Worm (Caenorhabditis elegans): ENCODE results near the gene fbxa-45.
A peak's percentile ranks its signal among the peaks of the same experiment; 100 is the strongest.

The fbxa-45 gene

ce11 chrV:16910864-16911263 is 11.6 kb upstream of the fbxa-45 start:
- no peak for TF ChIP-seq sox-4 (tag; optimal IDR thresholded peaks at IDR 0.05)
- peak; percentile 56 for TF ChIP-seq elt-2 (tag; optimal IDR thresholded peaks at IDR 0.05)
- TF ChIP-seq skn-1 (tag; optimal IDR thresholded peaks at IDR 0.05): peak; percentile 18
- TF ChIP-seq Y116A8C.19 (tag; optimal IDR thresholded peaks at IDR 0.05; ENCODE audit: borderline replicate concordance): no peak
- TF ChIP-seq lin-35 (GFP tag; optimal IDR thresholded peaks at IDR 0.05): peak in 1 of 2 experiments; percentile 48
- no peak for TF ChIP-seq unc-130 (tag; optimal IDR thresholded peaks at IDR 0.05)
- TF ChIP-seq C16A3.4 (tag; optimal IDR thresholded peaks at IDR 0.05): no peak
- TF ChIP-seq lin-14 (GFP tag; optimal IDR thresholded peaks at IDR 0.05): peak; percentile 55
- TF ChIP-seq lin-15B (tag; optimal IDR thresholded peaks at IDR 0.05): no peak
- TF ChIP-seq mep-1 (tag; optimal IDR thresholded peaks at IDR 0.05): peak; percentile 19
- TF ChIP-seq nhr-20 (tag; optimal IDR thresholded peaks at IDR 0.05): peak; percentile 8
- peak; percentile 3 for TF ChIP-seq fkh-8 (tag; optimal IDR thresholded peaks at IDR 0.05)
- TF ChIP-seq mef-2 (tag; optimal IDR thresholded peaks at IDR 0.05): no peak

ce11 chrV:16909871-16910270 is 10.6 kb upstream of the fbxa-45 start, which contains the start of gene F09C6.16:
F09C6.16 (minus strand) TSS chrV:16909971.
- TF ChIP-seq mdl-1 (tag; optimal IDR thresholded peaks at IDR 0.05): no peak
- no peak for TF ChIP-seq efl-1 (optimal IDR thresholded peaks at IDR 0.05)
- TF ChIP-seq efl-1 (GFP tag; optimal IDR thresholded peaks at IDR 0.05 in 1 of 2): peak in 1 of 2 experiments; percentile 28

ce11 chrV:16904612-16905011 is 5.4 kb upstream of the fbxa-45 start, which contains the start of gene nhr-262:
nhr-262 (plus strand) TSS chrV:16904912.
- TF ChIP-seq ceh-90 (tag; optimal IDR thresholded peaks at IDR 0.05) (no peak), nhr-12 (tag; optimal IDR thresholded peaks at IDR 0.05) (no peak), snu-23 (GFP tag; optimal IDR thresholded peaks at IDR 0.05) (no peak), ces-1 (GFP tag; optimal IDR thresholded peaks at IDR 0.05) (no peak), ceh-82 (tag; optimal IDR thresholded peaks at IDR 0.05) (no peak), fkh-10 (GFP tag; optimal IDR thresholded peaks at IDR 0.05) (no peak), pqm-1 (tag; optimal IDR thresholded peaks at IDR 0.05) (no peak), nhr-84 (tag; optimal IDR thresholded peaks at IDR 0.05) (no peak), efl-3 (GFP tag; optimal IDR thresholded peaks at IDR 0.05) (no peak), zag-1 (tag; optimal IDR thresholded peaks at IDR 0.05) (no peak), swsn-7 (tag; optimal IDR thresholded peaks at IDR 0.05) (no peak), alr-1 (tag; optimal IDR thresholded peaks at IDR 0.05; ENCODE audit: borderline replicate concordance) (no peak), vab-15 (tag; optimal IDR thresholded peaks at IDR 0.05) (no peak), C34B4.2 (tag; optimal IDR thresholded peaks at IDR 0.05) (no peak)

ce11 chrV:16902726-16903125 is 3.5 kb upstream of the fbxa-45 start, which contains the start of gene srd-68:
srd-68 (minus strand) TSS chrV:16902826.
- TF ChIP-seq nhr-47 (tag; optimal IDR thresholded peaks at IDR 0.05) (no peak), lin-14 (GFP tag; optimal IDR thresholded peaks at IDR 0.05) (no peak), nhr-20 (tag; optimal IDR thresholded peaks at IDR 0.05) (no peak), nhr-12 (tag; optimal IDR thresholded peaks at IDR 0.05) (no peak), lin-13 (GFP tag; optimal IDR thresholded peaks at IDR 0.05) (no peak), egl-13 (tag; optimal IDR thresholded peaks at IDR 0.05) (no peak), dpl-1 (GFP tag; optimal IDR thresholded peaks at IDR 0.05) (no peak), fkh-10 (GFP tag; optimal IDR thresholded peaks at IDR 0.05) (no peak), lsy-2 (tag; optimal IDR thresholded peaks at IDR 0.05) (no peak), tbx-2 (tag; optimal IDR thresholded peaks at IDR 0.05) (no peak), ets-5 (GFP tag; IDR thresholded peaks at IDR 0.05) (no peak), snu-23 (GFP tag; optimal IDR thresholded peaks at IDR 0.05) (no peak), dsc-1 (tag; optimal IDR thresholded peaks at IDR 0.05) (no peak), sptf-1 (tag; optimal IDR thresholded peaks at IDR 0.05) (no peak), skn-1 (tag; optimal IDR thresholded peaks at IDR 0.05) (no peak), ceh-63 (GFP tag; optimal IDR thresholded peaks at IDR 0.05) (no peak)
